Fruit fly (Drosophila melanogaster): ENCODE results near the gene srp.

DNA sequence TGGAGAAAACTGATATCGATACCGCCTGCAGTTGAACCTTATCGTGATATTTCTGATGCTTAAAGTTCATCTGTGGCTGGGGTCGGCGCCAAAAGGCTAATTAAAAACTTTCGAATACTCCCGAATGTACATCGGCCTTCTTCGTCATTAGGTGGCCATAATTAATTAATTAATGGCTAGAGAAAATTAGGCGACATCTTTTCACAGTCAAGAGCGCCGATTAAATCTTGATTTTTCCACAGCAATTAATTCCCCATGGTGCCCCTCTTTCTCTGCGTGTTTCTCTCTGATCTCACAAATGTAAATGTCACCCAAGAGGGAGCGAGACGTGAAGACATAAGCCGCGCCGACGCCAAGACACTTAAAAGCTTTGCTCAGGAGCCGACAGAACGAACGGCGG, 44.5 kb downstream of the srp start:
- no peak for TF ChIP-seq ttk (optimal IDR thresholded peaks at IDR 0.05)
- no peak for TF ChIP-seq h (optimal IDR thresholded peaks at IDR 0.05)
- no peak for TF ChIP-seq Myc (optimal IDR thresholded peaks at IDR 0.05)
- TF ChIP-seq psq (optimal IDR thresholded peaks at IDR 0.05) = no peak
- no peak for TF ChIP-seq insv (optimal IDR thresholded peaks at IDR 0.05)

Data from Kc167 (cell line).